Worm (Caenorhabditis elegans): ENCODE data around the gene msp-76.
A peak's percentile ranks its signal among the peaks of the same experiment; 100 is the strongest.

- TF ChIP-seq ama-1 (optimal IDR thresholded peaks at IDR 0.05) (peak; percentile 40), snpc-4 (tag; optimal IDR thresholded peaks at IDR 0.05) (no peak), skn-1 (tag; optimal IDR thresholded peaks at IDR 0.05) (no peak), pqm-1 (tag; optimal IDR thresholded peaks at IDR 0.05) (peak; percentile 75), ceh-82 (tag; optimal IDR thresholded peaks at IDR 0.05) (no peak), hmg-11 (tag; optimal IDR thresholded peaks at IDR 0.05) (no peak), tbx-2 (tag; optimal IDR thresholded peaks at IDR 0.05) (no peak), R02D3.7 (tag; optimal IDR thresholded peaks at IDR 0.05) (no peak), ZK546.5 (tag; optimal IDR thresholded peaks at IDR 0.05) (no peak), nhr-237 (tag; optimal IDR thresholded peaks at IDR 0.05) (no peak), aly-2 (tag; optimal IDR thresholded peaks at IDR 0.05) (no peak), nhr-76 (tag; optimal IDR thresholded peaks at IDR 0.05) (no peak), elt-3 (tag; optimal IDR thresholded peaks at IDR 0.05) (no peak), nhr-11 (tag; optimal IDR thresholded peaks at IDR 0.05) (no peak)
Observed at ce11 chrIV:9673683-9674336, 15.0 kb upstream of the msp-76 start.

Measured in whole organism, L3 larva.